Worm (Caenorhabditis elegans): ENCODE measurements around the gene rps-12.

ce11 chrIII:5721488-5721887, 42.4 kb downstream of the rps-12 start:
- TF ChIP-seq F13H6.1 (tag; optimal IDR thresholded peaks at IDR 0.05) (no peak), aly-2 (tag; optimal IDR thresholded peaks at IDR 0.05) (no peak), unc-55 (GFP tag; optimal IDR thresholded peaks at IDR 0.05) (no peak)
